Worm (Caenorhabditis elegans) whole organism, L4 larva: ENCODE data around the gene T20D4.3.

Experiments
- Y48G9A.11 ChIP-seq: fragments of 200-800 bp; sonication (Bioruptor generic); IDR thresholded peaks from 2 replicates; pipeline ENCODE4 v1.3.6; 2022; ENCODE audit warnings: missing genetic modification reagents, missing genetic modification characterization, missing compliant biosample characterization
- Y75B8A.6 ChIP-seq: fragments of 200-800 bp; sonication (Bioruptor generic); IDR thresholded peaks from 2 replicates; pipeline ENCODE4 v1.3.6; 2022; ENCODE audit warnings: missing genetic modification reagents, missing genetic modification characterization, missing compliant biosample characterization
- aha-1 ChIP-seq: fragments of 150-350 bp; peaks from one replicate; lab custom pipeline; 2014; ENCODE audit warnings: missing biosample characterization, missing genetic modification characterization
- aly-2 ChIP-seq: sonication (generic microtip); optimal IDR thresholded peaks from 2 replicates; lab custom pipeline; 2018; ENCODE audit warnings: missing biosample characterization, missing genetic modification characterization
- ceh-20 ChIP-seq: fragments of 200-800 bp; sonication (Bioruptor generic); IDR thresholded peaks from 2 replicates; pipeline ENCODE4 v1.3.6; 2022; ENCODE audit warnings: missing genetic modification reagents, missing genetic modification characterization, missing compliant biosample characterization
- ces-1 ChIP-seq: fragments of 150-350 bp; sonication (generic microtip); optimal IDR thresholded peaks from 4 replicates; lab custom pipeline; 2014; ENCODE audit warnings: missing biosample characterization, missing genetic modification reagents, missing genetic modification characterization
- cey-2 ChIP-seq: sonication (generic microtip); optimal IDR thresholded peaks from 3 replicates; lab custom pipeline; 2017; ENCODE audit warnings: missing genetic modification characterization, mild to moderate bottlenecking, missing compliant biosample characterization, antibody characterized with exemption, borderline replicate concordance; ENCODE audit not compliant: insufficient read depth
- daf-12 ChIP-seq: fragments of 150-350 bp; optimal IDR thresholded peaks from 2 replicates; lab custom pipeline; 2014; ENCODE audit warnings: missing biosample characterization, missing genetic modification reagents, missing genetic modification characterization
- daf-19 ChIP-seq: fragments of 200-800 bp; sonication (Bioruptor generic); conservative IDR thresholded peaks from 2 replicates; pipeline ENCODE4 v1.3.6; 2022; ENCODE audit warnings: missing genetic modification characterization, missing compliant biosample characterization
- dmd-6 ChIP-seq: fragments of 200-800 bp; sonication (Bioruptor generic); IDR thresholded peaks from 2 replicates; pipeline ENCODE4 v1.3.6; 2022; ENCODE audit warnings: missing genetic modification reagents, missing genetic modification characterization, missing compliant biosample characterization
- dmd-8 ChIP-seq: fragments of 200-800 bp; sonication (Bioruptor generic); IDR thresholded peaks from 2 replicates; pipeline ENCODE4 v1.3.6; 2022; ENCODE audit warnings: missing genetic modification characterization, missing compliant biosample characterization
- madf-9 ChIP-seq: fragments of 200-800 bp; sonication (Bioruptor generic); conservative IDR thresholded peaks from 2 replicates; pipeline ENCODE4 v1.3.6; 2022; ENCODE audit warnings: missing genetic modification reagents, missing genetic modification characterization, missing compliant biosample characterization
- mep-1 ChIP-seq: fragments of 150-350 bp; sonication (generic microtip); optimal IDR thresholded peaks from 3 replicates; lab custom pipeline; 2014; ENCODE audit warnings: missing biosample characterization, missing genetic modification characterization
- nhr-11 ChIP-seq: fragments of 150-350 bp; optimal IDR thresholded peaks from 2 replicates; lab custom pipeline; 2014; ENCODE audit warnings: missing biosample characterization, missing genetic modification characterization
- nhr-111 ChIP-seq: fragments of 200-800 bp; sonication (Bioruptor generic); optimal IDR thresholded peaks from 2 replicates; lab custom pipeline; 2018; ENCODE audit warnings: mild to moderate bottlenecking, missing genetic modification characterization, missing compliant biosample characterization
- nhr-42 ChIP-seq: fragments of 200-800 bp; sonication (Bioruptor generic); IDR thresholded peaks from 2 replicates; pipeline ENCODE4 v1.3.6; 2022; ENCODE audit warnings: missing genetic modification characterization, missing compliant biosample characterization
- nhr-76 ChIP-seq: fragments of 150-350 bp; optimal IDR thresholded peaks from 2 replicates; lab custom pipeline; 2014; ENCODE audit warnings: missing biosample characterization, missing genetic modification characterization
- pha-4 ChIP-seq, 2 experiments: fragments of 150-350 bp in 1 of 2; fragments of 200-800 bp in 1 of 2; sonication (Bioruptor generic) in 1 of 2; IDR thresholded peaks in 1 of 2; optimal IDR thresholded peaks in 1 of 2; 2 replicates each; pipeline versions ENCODE4 v1.3.6 to Lab custom; 2014 to 2022; ENCODE audit warnings: missing genetic modification characterization in 2 of 2, missing genetic modification reagents in 2 of 2, missing biosample characterization in 1 of 2, missing compliant biosample characterization in 1 of 2
- pqm-1 ChIP-seq: sonication (generic microtip); optimal IDR thresholded peaks from 2 replicates; lab custom pipeline; 2017; ENCODE audit warnings: missing biosample characterization, missing genetic modification characterization
- rbr-2 ChIP-seq: sonication (generic microtip); optimal IDR thresholded peaks from 2 replicates; lab custom pipeline; 2016; ENCODE audit warnings: missing genotype, missing genetic modification characterization, missing compliant biosample characterization
- sdz-12 ChIP-seq: fragments of 200-800 bp; sonication (Bioruptor generic); optimal IDR thresholded peaks from 2 replicates; lab custom pipeline; 2018; ENCODE audit warnings: mild to moderate bottlenecking, missing genetic modification characterization, missing compliant biosample characterization
- snpc-1.2 ChIP-seq: fragments of 200-800 bp; sonication (Bioruptor generic); IDR thresholded peaks from 2 replicates; pipeline ENCODE4 v1.3.6; 2022; ENCODE audit warnings: missing genetic modification reagents, missing genetic modification characterization, missing compliant biosample characterization
- unc-62 ChIP-seq, 3 experiments: fragments of 150-350 bp in 1 of 3; sonication (generic microtip); optimal IDR thresholded peaks in 2 of 3; peaks in 1 of 3; 1 replicate in 1 of 3; 2 replicates in 2 of 3; lab custom pipeline; 2014 to 2017; ENCODE audit warnings: missing biosample characterization in 3 of 3, missing genetic modification characterization in 3 of 3, missing genetic modification reagents in 3 of 3, missing genotype in 1 of 3
- zfp-2 ChIP-seq: sonication (generic microtip); optimal IDR thresholded peaks from 2 replicates; lab custom pipeline; 2016; ENCODE audit warnings: mild to moderate bottlenecking, missing genetic modification characterization, missing compliant biosample characterization
- zip-11 ChIP-seq: fragments of 200-800 bp; sonication (Bioruptor generic); IDR thresholded peaks from 2 replicates; pipeline ENCODE4 v1.3.6; 2022; ENCODE audit warnings: missing genetic modification characterization, missing compliant biosample characterization

T20D4.3 gene

DNA sequence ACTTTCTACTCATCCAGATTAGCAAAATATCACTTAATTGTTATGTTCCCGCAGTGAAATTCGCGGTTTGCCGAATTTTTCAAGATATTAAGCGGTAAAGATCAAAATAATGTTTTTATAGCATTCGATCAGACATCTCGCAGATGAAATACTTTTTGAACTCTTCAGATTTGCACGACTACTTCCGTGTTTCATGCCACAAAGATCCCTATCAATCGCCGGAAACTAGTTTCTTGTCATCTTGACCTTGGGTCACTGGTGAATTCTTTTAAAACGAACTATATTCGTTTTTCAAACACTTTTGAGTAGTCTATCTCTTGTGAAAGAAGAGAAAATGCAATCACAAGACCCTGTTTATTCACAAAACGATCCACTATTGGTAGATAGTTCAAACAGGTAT lies 5.0 kb upstream of the T20D4.3 start, which contains the start of gene txt-11:
Gene txt-11, plus strand, starts transcription at position 301 of the 400 bp plus-strand sequence.
- TF ChIP-seq zip-11: no peak
- TF ChIP-seq dmd-6: 0 out of 2 replicates have a peak, but pooled peaks have one; percentile 15
- TF ChIP-seq snpc-1.2 (GFP tag; lab: Robert Waterston, UW): no peak

DNA sequence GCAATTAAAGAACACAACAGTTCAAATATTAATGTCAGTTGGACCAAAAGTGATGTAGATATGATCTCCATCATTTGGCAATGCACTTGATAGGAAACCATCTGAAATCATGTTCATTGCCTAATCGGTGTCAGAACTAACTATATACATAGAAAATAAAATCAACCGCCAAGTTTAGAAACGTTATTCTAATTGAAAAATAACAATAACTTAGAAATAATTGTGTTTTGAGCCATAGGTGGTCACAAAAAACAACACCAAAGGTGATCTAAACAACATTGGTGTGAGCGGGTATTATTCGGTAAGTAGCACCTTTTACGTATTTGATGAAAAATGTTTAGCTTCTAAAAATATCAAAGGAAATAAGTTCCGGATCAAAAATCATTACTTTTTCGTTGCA lies 6.3 kb downstream of the T20D4.3 start, which contains the start of gene srab-21:
Gene srab-21, minus strand, starts transcription at position 101 of the 400 bp plus-strand sequence.
- TF ChIP-seq unc-62 (GFP tag; optimal IDR thresholded peaks at IDR 0.05 in 1 of 2; lab: Kevin White, UChicago): peak in 1 of 2 experiments; percentile 15
- TF ChIP-seq unc-62 (tag; optimal IDR thresholded peaks at IDR 0.05; lab: Kevin White, UChicago): no peak
- no peak for TF ChIP-seq nhr-11 (tag; lab: Kevin White, UChicago)

DNA sequence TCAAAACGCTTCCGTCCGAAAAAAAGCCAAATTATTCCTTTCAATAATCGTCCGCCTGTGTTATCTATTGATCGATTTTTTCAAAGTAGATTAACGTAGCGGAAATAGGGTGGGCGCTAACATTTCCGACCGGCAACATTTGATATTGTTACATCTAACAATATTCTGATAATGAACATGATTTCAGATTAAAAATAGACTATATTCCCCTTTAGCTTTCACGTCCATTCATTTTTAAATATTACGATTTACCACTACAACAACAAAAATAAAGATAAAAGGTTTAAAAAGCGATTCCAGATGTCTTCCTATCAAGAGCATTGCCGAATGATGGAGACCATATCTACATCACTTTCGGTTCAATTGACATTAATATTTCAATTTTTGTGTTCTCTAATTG lies 8.0 kb downstream of the T20D4.3 start, which contains the start of gene srab-22:
Gene srab-22, plus strand, starts transcription at position 301 of the 400 bp plus-strand sequence.
- peak in 1 of 2 experiments; percentile 14 for TF ChIP-seq unc-62 (GFP tag; optimal IDR thresholded peaks at IDR 0.05 in 1 of 2; lab: Kevin White, UChicago)
- TF ChIP-seq unc-62 (tag; optimal IDR thresholded peaks at IDR 0.05; lab: Kevin White, UChicago): no peak
- TF ChIP-seq nhr-42: no peak

DNA sequence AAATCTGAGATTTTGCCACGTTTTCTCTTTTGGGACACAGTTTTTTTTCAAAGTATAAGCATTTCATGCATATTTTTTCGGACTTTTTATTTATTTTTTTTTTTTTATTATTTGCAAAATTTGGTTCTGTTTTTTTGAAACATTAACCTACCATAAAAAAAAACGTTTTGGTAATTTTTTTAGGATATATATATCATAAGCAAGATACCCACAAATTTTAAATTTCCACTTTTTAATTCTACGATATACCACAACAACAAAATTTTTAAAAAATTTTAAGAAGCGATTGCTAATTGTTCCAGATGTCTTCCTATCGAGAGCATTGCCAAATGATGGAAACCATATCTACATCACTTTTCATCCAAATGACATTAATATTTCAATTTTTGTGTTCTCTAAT lies 10.7 kb downstream of the T20D4.3 start, which contains the start of gene srab-20:
Gene srab-20, plus strand, starts transcription at position 301 of the 400 bp plus-strand sequence.
- TF ChIP-seq nhr-111 (no peak), pqm-1 (tag; lab: Kevin White, UChicago) (no peak), pha-4 (GFP tag; IDR thresholded peaks at IDR 0.05; lab: Robert Waterston, UW) (no peak), pha-4 (tag; optimal IDR thresholded peaks at IDR 0.05; lab: Kevin White, UChicago) (no peak)

ce11 chrV:3431535-3431990 lies 13.5 kb downstream of the T20D4.3 start, which contains the start of the genes T20D4.19 and srj-9:
T20D4.19 (minus strand) TSS chrV:3431635.
srj-9 (plus strand) TSS chrV:3431940.
- TF ChIP-seq unc-62 (GFP tag; optimal IDR thresholded peaks at IDR 0.05 in 1 of 2; lab: Kevin White, UChicago) (peak in 1 of 2 experiments; percentile 51), unc-62 (tag; optimal IDR thresholded peaks at IDR 0.05; lab: Kevin White, UChicago) (no peak), cey-2 (tag; lab: Kevin White, UChicago) (no peak), zfp-2 (tag; lab: Kevin White, UChicago) (no peak), nhr-76 (tag; lab: Kevin White, UChicago) (no peak), Y48G9A.11 (GFP tag; lab: Robert Waterston, UW) (no peak), Y75B8A.6 (GFP tag; lab: Robert Waterston, UW) (no peak)
- TF ChIP-seq, all 104 proteins: peak for 1

DNA sequence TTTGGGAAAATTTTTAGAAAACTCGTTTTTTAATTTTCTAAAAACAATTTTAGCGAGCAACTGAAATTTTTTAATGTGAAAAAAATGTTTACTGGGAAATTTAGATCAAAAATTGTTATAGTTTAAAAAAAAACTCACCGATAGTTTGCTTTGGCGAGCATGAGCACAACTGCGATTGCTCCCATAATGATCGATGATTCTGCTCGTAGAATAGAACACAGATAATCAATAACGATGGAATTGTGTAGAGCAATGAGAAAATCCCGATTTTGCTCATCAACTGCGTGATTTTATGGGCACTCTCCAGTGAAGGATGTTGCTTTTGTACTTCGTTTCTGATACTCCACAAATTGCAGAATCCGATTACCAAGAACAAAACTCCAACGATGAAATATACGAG lies 24.6 kb downstream of the T20D4.3 start:
- TF ChIP-seq ces-1 (GFP tag; lab: Kevin White, UChicago): no peak
- TF ChIP-seq dmd-8 (GFP tag; lab: Robert Waterston, UW): no peak
- peak; percentile 81 for TF ChIP-seq aha-1

DNA sequence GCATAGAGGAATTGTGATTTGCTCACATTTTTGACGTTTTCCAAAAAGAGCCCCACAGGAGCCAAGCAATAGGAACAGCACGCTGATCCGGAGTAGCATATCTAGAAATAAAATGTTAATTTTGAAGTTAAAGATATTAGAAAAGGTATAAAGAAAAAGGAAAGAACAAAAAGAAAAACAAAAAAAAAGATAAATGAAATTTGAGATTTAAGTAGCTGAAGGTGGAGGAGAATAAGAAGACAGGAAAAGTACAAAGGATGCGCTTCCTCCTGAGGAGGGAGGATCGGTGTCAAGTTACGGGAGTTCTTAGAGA lies 26.7 kb downstream of the T20D4.3 start, which contains the start of gene cfz-2:
Gene cfz-2, minus strand, starts transcription at position 101 of the 313 bp plus-strand sequence.
- no peak for TF ChIP-seq rbr-2 (tag; lab: Kevin White, UChicago)
- TF ChIP-seq mep-1 (tag; lab: Kevin White, UChicago): no peak
- no peak for TF ChIP-seq madf-9
- no peak for TF ChIP-seq ceh-20 (GFP tag; lab: Robert Waterston, UW)
- TF ChIP-seq Y75B8A.6 (GFP tag; lab: Robert Waterston, UW): no peak
- TF ChIP-seq sdz-12 (GFP tag; lab: Kevin White, UChicago): no peak
- no peak for TF ChIP-seq aly-2 (tag; lab: Kevin White, UChicago)
- TF ChIP-seq daf-12 (tag; lab: Kevin White, UChicago): no peak
- TF ChIP-seq daf-19 (GFP tag; lab: Robert Waterston, UW): no peak
